Worm (Caenorhabditis elegans): ENCODE measurements around the gene spe-10.

Gene spe-10

ce11 chrV:10410030-10410713 is 26.1 kb downstream of the spe-10 start, which contains the start of gene F15H10.12:
F15H10.12 (minus strand) TSS chrV:10410080.
- TF ChIP-seq F13C5.2 (tag; optimal IDR thresholded peaks at IDR 0.05) (no peak), ceh-13 (GFP tag; optimal IDR thresholded peaks at IDR 0.05) (no peak)

ce11 chrV:10414610-10415009 is 30.6 kb downstream of the spe-10 start, which contains the start of gene F15H10.9:
F15H10.9 (minus strand) TSS chrV:10414710.
- TF ChIP-seq scrt-1 (GFP tag; IDR thresholded peaks at IDR 0.05) (no peak), ceh-36 (tag; optimal IDR thresholded peaks at IDR 0.05) (no peak), tbx-11 (GFP tag; IDR thresholded peaks at IDR 0.05) (no peak), flt-1 (GFP tag; IDR thresholded peaks at IDR 0.05) (no peak), tbx-37 (GFP tag; conservative IDR thresholded peaks at IDR 0.05) (no peak), sea-1 (GFP tag; conservative IDR thresholded peaks at IDR 0.05) (no peak), B0310.2 (tag; optimal IDR thresholded peaks at IDR 0.05) (no peak), hnd-1 (tag; optimal IDR thresholded peaks at IDR 0.05) (no peak), tra-4 (tag; optimal IDR thresholded peaks at IDR 0.05) (no peak), aly-1 (tag; optimal IDR thresholded peaks at IDR 0.05) (no peak), hmbx-1 (tag; optimal IDR thresholded peaks at IDR 0.05) (no peak), F13C5.2 (tag; optimal IDR thresholded peaks at IDR 0.05) (no peak), hmg-4 (GFP tag; optimal IDR thresholded peaks at IDR 0.05) (no peak), ceh-13 (GFP tag; optimal IDR thresholded peaks at IDR 0.05) (no peak), ama-1 (optimal IDR thresholded peaks at IDR 0.05) (no peak), pes-1 (GFP tag; IDR thresholded peaks at IDR 0.05) (no peak), ets-7 (tag; optimal IDR thresholded peaks at IDR 0.05) (no peak)

- TF ChIP-seq F13C5.2 (tag; optimal IDR thresholded peaks at IDR 0.05): no peak
- no peak for TF ChIP-seq aly-1 (tag; optimal IDR thresholded peaks at IDR 0.05)
- no peak for TF ChIP-seq B0310.2 (tag; optimal IDR thresholded peaks at IDR 0.05)
- no peak for TF ChIP-seq hmbx-1 (tag; optimal IDR thresholded peaks at IDR 0.05)
- no peak for TF ChIP-seq hmg-4 (GFP tag; optimal IDR thresholded peaks at IDR 0.05)
- TF ChIP-seq scrt-1 (GFP tag; IDR thresholded peaks at IDR 0.05): no peak
- TF ChIP-seq ceh-36 (tag; optimal IDR thresholded peaks at IDR 0.05): no peak
- no peak for TF ChIP-seq hnd-1 (tag; optimal IDR thresholded peaks at IDR 0.05)
- TF ChIP-seq pes-1 (GFP tag; IDR thresholded peaks at IDR 0.05): no peak
- TF ChIP-seq ets-7 (tag; optimal IDR thresholded peaks at IDR 0.05): no peak
- no peak for TF ChIP-seq flt-1 (GFP tag; IDR thresholded peaks at IDR 0.05)
- TF ChIP-seq tbx-37 (GFP tag; conservative IDR thresholded peaks at IDR 0.05): no peak
- TF ChIP-seq tra-4 (tag; optimal IDR thresholded peaks at IDR 0.05): no peak
These were observed 32.9 kb downstream of the spe-10 start, which contains the start of gene F15H10.10 for ce11 chrV:10416925-10417324. F15H10.10 (minus strand) TSS chrV:10417025.

ce11 chrV:10418961-10419360 is 34.9 kb downstream of the spe-10 start, which contains the start of gene F15H10.5:
F15H10.5 (minus strand) TSS chrV:10419061.
- TF ChIP-seq flt-1 (GFP tag; IDR thresholded peaks at IDR 0.05) (no peak), sea-1 (GFP tag; conservative IDR thresholded peaks at IDR 0.05) (no peak), hnd-1 (tag; optimal IDR thresholded peaks at IDR 0.05) (no peak), tbx-11 (GFP tag; IDR thresholded peaks at IDR 0.05) (no peak), ceh-36 (tag; optimal IDR thresholded peaks at IDR 0.05) (no peak), hmbx-1 (tag; optimal IDR thresholded peaks at IDR 0.05) (no peak), hmg-4 (GFP tag; optimal IDR thresholded peaks at IDR 0.05) (no peak), B0310.2 (tag; optimal IDR thresholded peaks at IDR 0.05) (no peak), F13C5.2 (tag; optimal IDR thresholded peaks at IDR 0.05) (no peak), tbx-37 (GFP tag; conservative IDR thresholded peaks at IDR 0.05) (no peak)

- no peak for TF ChIP-seq pes-1 (GFP tag; IDR thresholded peaks at IDR 0.05)
- no peak for TF ChIP-seq ama-1 (optimal IDR thresholded peaks at IDR 0.05)
- TF ChIP-seq ets-7 (tag; optimal IDR thresholded peaks at IDR 0.05): no peak
These were observed 37.8 kb downstream of the spe-10 start, which contains the start of gene col-13 for ce11 chrV:10421802-10422201. col-13 (minus strand) TSS chrV:10421902.

ce11 chrV:10423511-10423910 is 39.5 kb downstream of the spe-10 start:
- TF ChIP-seq tra-4 (tag; optimal IDR thresholded peaks at IDR 0.05) (no peak), B0310.2 (tag; optimal IDR thresholded peaks at IDR 0.05) (no peak)

ce11 chrV:10425098-10425497 is 41.0 kb downstream of the spe-10 start, which contains the start of gene col-12:
col-12 (minus strand) TSS chrV:10425198.
- no peak for TF ChIP-seq pes-1 (GFP tag; IDR thresholded peaks at IDR 0.05)
- TF ChIP-seq hmg-4 (GFP tag; optimal IDR thresholded peaks at IDR 0.05): no peak
- TF ChIP-seq tbx-37 (GFP tag; conservative IDR thresholded peaks at IDR 0.05): no peak
- TF ChIP-seq hnd-1 (tag; optimal IDR thresholded peaks at IDR 0.05): no peak
- no peak for TF ChIP-seq ceh-36 (tag; optimal IDR thresholded peaks at IDR 0.05)
- no peak for TF ChIP-seq ama-1 (optimal IDR thresholded peaks at IDR 0.05)
- no peak for TF ChIP-seq tra-4 (tag; optimal IDR thresholded peaks at IDR 0.05)
- no peak for TF ChIP-seq F13C5.2 (tag; optimal IDR thresholded peaks at IDR 0.05)
- no peak for TF ChIP-seq aly-1 (tag; optimal IDR thresholded peaks at IDR 0.05)
- TF ChIP-seq sea-1 (GFP tag; conservative IDR thresholded peaks at IDR 0.05): no peak
- no peak for TF ChIP-seq hmbx-1 (tag; optimal IDR thresholded peaks at IDR 0.05)

- TF ChIP-seq ceh-36 (tag; optimal IDR thresholded peaks at IDR 0.05): no peak
- TF ChIP-seq B0310.2 (tag; optimal IDR thresholded peaks at IDR 0.05): no peak
- TF ChIP-seq hnd-1 (tag; optimal IDR thresholded peaks at IDR 0.05): no peak
- no peak for TF ChIP-seq ets-7 (tag; optimal IDR thresholded peaks at IDR 0.05)
- no peak for TF ChIP-seq tra-4 (tag; optimal IDR thresholded peaks at IDR 0.05)
- TF ChIP-seq sea-1 (GFP tag; conservative IDR thresholded peaks at IDR 0.05): no peak
- TF ChIP-seq F13C5.2 (tag; optimal IDR thresholded peaks at IDR 0.05): no peak
- no peak for TF ChIP-seq tbx-11 (GFP tag; IDR thresholded peaks at IDR 0.05)
- no peak for TF ChIP-seq tbx-37 (GFP tag; conservative IDR thresholded peaks at IDR 0.05)
- TF ChIP-seq ceh-13 (GFP tag; optimal IDR thresholded peaks at IDR 0.05): no peak
- no peak for TF ChIP-seq scrt-1 (GFP tag; IDR thresholded peaks at IDR 0.05)
- no peak for TF ChIP-seq hmbx-1 (tag; optimal IDR thresholded peaks at IDR 0.05)
- TF ChIP-seq pes-1 (GFP tag; IDR thresholded peaks at IDR 0.05): no peak
- no peak for TF ChIP-seq aly-1 (tag; optimal IDR thresholded peaks at IDR 0.05)
- no peak for TF ChIP-seq flt-1 (GFP tag; IDR thresholded peaks at IDR 0.05)
- TF ChIP-seq ama-1 (optimal IDR thresholded peaks at IDR 0.05): no peak
- no peak for TF ChIP-seq hmg-4 (GFP tag; optimal IDR thresholded peaks at IDR 0.05)
These were observed 42.2 kb downstream of the spe-10 start, which contains the start of gene apc-10 for ce11 chrV:10426253-10426652. apc-10 (minus strand) TSS chrV:10426353.
